Fruit fly (Drosophila melanogaster) whole organism: Measurements from ENCODE around the gene Spn27A.

Source experiments
- CG8478 ChIP-seq: fragments of >200 bp; optimal IDR thresholded peaks from 2 replicates; lab custom pipeline; 2018; ENCODE audit warnings: inconsistent platforms
- Dll ChIP-seq: fragments of >200 bp; optimal IDR thresholded peaks from 2 replicates; lab custom pipeline; 2017
- EcR ChIP-seq, 2 experiments: fragments of >200 bp; optimal IDR thresholded peaks; 2 replicates each; lab custom pipeline; 2017; ENCODE audit warnings: missing biosample characterization in 2 of 2, missing genetic modification characterization in 2 of 2, missing genetic modification reagents in 2 of 2
- pan ChIP-seq: fragments of >200 bp; optimal IDR thresholded peaks from 2 replicates; lab custom pipeline; 2017
- psq ChIP-seq: fragments of >200 bp; optimal IDR thresholded peaks from 2 replicates; lab custom pipeline; 2017
- usp ChIP-seq: fragments of >200 bp; optimal IDR thresholded peaks from 2 replicates; lab custom pipeline; 2017; ENCODE audit warnings: missing biosample characterization, missing genetic modification characterization, mixed read lengths

Spn27A gene

dm6 chr2L:6622642-6623162 is 50.4 kb downstream of the Spn27A start, which contains the start of gene CG34345:
TSS of gene CG34345 (plus strand) at chr2L:6623112.
- no peak for TF ChIP-seq EcR (GFP tag; optimal IDR thresholded peaks at IDR 0.05; lab: Kevin White, UChicago)
- TF ChIP-seq CG8478 (lab: Kevin White, UChicago), result no peak
- TF ChIP-seq usp (GFP tag; lab: Kevin White, UChicago), result no peak
- TF ChIP-seq Dll, result no peak
- no peak for TF ChIP-seq pan (lab: Kevin White, UChicago)
- TF ChIP-seq psq (lab: Kevin White, UChicago), result no peak

- TF ChIP-seq psq (lab: Kevin White, UChicago) (no peak), usp (GFP tag; lab: Kevin White, UChicago) (no peak), EcR (GFP tag; optimal IDR thresholded peaks at IDR 0.05; lab: Kevin White, UChicago) (no peak), Dll (no peak), CG8478 (lab: Kevin White, UChicago) (no peak), pan (lab: Kevin White, UChicago) (no peak)
Measured at dm6 chr2L:6622031-6622430, 51.1 kb downstream of the Spn27A start.

dm6 chr2L:6621600-6621999 is 51.5 kb downstream of the Spn27A start, which contains the start of gene DIP-iota:
TSS of gene DIP-iota (minus strand) at chr2L:6621700.
- no peak for TF ChIP-seq usp (GFP tag; lab: Kevin White, UChicago)
